Fruit fly (Drosophila melanogaster) whole organism, embryonic: ENCODE data around the gene Sfp33A4.

ENCODE experiments used
- Antp ChIP-seq: fragments of 200-800 bp; sonication (Bioruptor generic); optimal IDR thresholded peaks from 3 replicates; lab custom pipeline; 2016; ENCODE audit warnings: missing biosample characterization, missing genetic modification characterization
- Atf6 ChIP-seq: fragments of 200-800 bp; sonication (Bioruptor generic); IDR thresholded peaks from 2 replicates; pipeline ENCODE4 v1.3.6; 2022; ENCODE audit warnings: missing biosample characterization, missing genetic modification characterization
- Awh ChIP-seq: fragments of 200-800 bp; sonication (Bioruptor generic); IDR thresholded peaks from 2 replicates; pipeline ENCODE4, ENCODE4 v1.3.6; 2022; ENCODE audit warnings: missing biosample characterization, missing genetic modification characterization
- Bgb ChIP-seq: fragments of 200-800 bp; sonication (Bioruptor generic); IDR thresholded peaks from 2 replicates; pipeline ENCODE4 v1.3.6; 2022; ENCODE audit warnings: missing biosample characterization, missing genetic modification characterization; ENCODE audit not compliant: partially characterized antibody
- CG11085 ChIP-seq: fragments of 200-800 bp; sonication (Bioruptor generic); IDR thresholded peaks from 2 replicates; pipeline ENCODE4 v1.3.6; 2022; ENCODE audit warnings: missing biosample characterization, missing genetic modification characterization
- CG1233 ChIP-seq: fragments of 200-800 bp; sonication (Bioruptor generic); optimal IDR thresholded peaks from 4 replicates; lab custom pipeline; 2018; ENCODE audit warnings: missing biosample characterization, mild to moderate bottlenecking, missing genetic modification characterization
- CG13894 ChIP-seq: fragments of 200-800 bp; sonication (Bioruptor generic); optimal IDR thresholded peaks from 3 replicates; lab custom pipeline; 2018; ENCODE audit warnings: missing biosample characterization, mild to moderate bottlenecking, missing genetic modification characterization, moderate library complexity
- CG14667 ChIP-seq: fragments of 200-800 bp; sonication (Bioruptor generic); IDR thresholded peaks from 2 replicates; pipeline ENCODE4 v1.3.6; 2022; ENCODE audit warnings: missing biosample characterization, missing genetic modification characterization
- CG16863 ChIP-seq: fragments of 200-800 bp; sonication (Bioruptor generic); optimal IDR thresholded peaks from 3 replicates; lab custom pipeline; 2016; ENCODE audit warnings: missing biosample characterization, missing genetic modification characterization
- CG17568 ChIP-seq: fragments of 200-800 bp; sonication (Bioruptor generic); optimal IDR thresholded peaks from 2 replicates; lab custom pipeline; 2018; ENCODE audit warnings: missing biosample characterization, mild to moderate bottlenecking, missing genetic modification characterization, moderate library complexity
- CG18619 ChIP-seq: fragments of 200-800 bp; sonication (Bioruptor generic); optimal IDR thresholded peaks from 3 replicates; lab custom pipeline; 2017; ENCODE audit warnings: missing biosample characterization, mild to moderate bottlenecking, missing genetic modification characterization
- CG2202 ChIP-seq: fragments of 200-800 bp; sonication (Bioruptor generic); optimal IDR thresholded peaks from 2 replicates; lab custom pipeline; 2018; ENCODE audit warnings: missing biosample characterization, mild to moderate bottlenecking, missing genetic modification characterization
- CG2875 ChIP-seq: fragments of 200-800 bp; sonication (Bioruptor generic); optimal IDR thresholded peaks from 2 replicates; lab custom pipeline; 2017; ENCODE audit warnings: missing biosample characterization, mild to moderate bottlenecking, missing genetic modification characterization, missing genetic modification reagents
- CG31224 ChIP-seq: fragments of 200-800 bp; sonication (Bioruptor generic); IDR thresholded peaks from 2 replicates; pipeline ENCODE4 v1.3.6; 2022; ENCODE audit warnings: missing biosample characterization, missing genetic modification characterization
- CG3407 ChIP-seq: fragments of 200-800 bp; sonication (Bioruptor generic); optimal IDR thresholded peaks from 2 replicates; lab custom pipeline; 2018; ENCODE audit warnings: missing biosample characterization, mild to moderate bottlenecking, missing genetic modification characterization
- CG42726 ChIP-seq: fragments of 200-800 bp; sonication (Bioruptor generic); IDR thresholded peaks from 2 replicates; pipeline ENCODE4 v1.3.6; 2022; ENCODE audit warnings: missing biosample characterization, missing genetic modification characterization; ENCODE audit not compliant: partially characterized antibody
- CG4282 ChIP-seq: fragments of 200-800 bp; sonication (Bioruptor generic); optimal IDR thresholded peaks from 2 replicates; lab custom pipeline; 2016; ENCODE audit warnings: missing biosample characterization, missing genetic modification characterization
- CG4328 ChIP-seq: fragments of 200-800 bp; sonication (Bioruptor generic); optimal IDR thresholded peaks from 3 replicates; lab custom pipeline; 2017; ENCODE audit warnings: missing biosample characterization, missing genetic modification reagents, missing genetic modification characterization
- CG4707 ChIP-seq: fragments of 200-800 bp; sonication (Bioruptor generic); optimal IDR thresholded peaks from 2 replicates; lab custom pipeline; 2018; ENCODE audit warnings: missing biosample characterization, mild to moderate bottlenecking, missing genetic modification characterization, moderate library complexity
- CG7928 ChIP-seq: fragments of 200-800 bp; sonication (Bioruptor generic); optimal IDR thresholded peaks from 2 replicates; lab custom pipeline; 2017; ENCODE audit warnings: missing biosample characterization, mild to moderate bottlenecking, missing genetic modification characterization
- CG9876 ChIP-seq: fragments of 200-800 bp; sonication (Bioruptor generic); optimal IDR thresholded peaks from 2 replicates; lab custom pipeline; 2016; ENCODE audit warnings: missing biosample characterization, missing genetic modification characterization
- CG9932 ChIP-seq: fragments of 200-800 bp; sonication (Bioruptor generic); IDR thresholded peaks from 2 replicates; pipeline ENCODE4 v1.3.6; 2022; ENCODE audit warnings: missing biosample characterization, missing genetic modification characterization
- CkIIα-i1 ChIP-seq: fragments of 200-800 bp; sonication (Bioruptor generic); IDR thresholded peaks from 2 replicates; pipeline ENCODE4 v1.3.6; 2022; ENCODE audit warnings: missing biosample characterization, missing genetic modification characterization
- Dref ChIP-seq: fragments of 200-800 bp; sonication (Bioruptor generic); IDR thresholded peaks from 2 replicates; pipeline ENCODE4 v1.3.6; 2022; ENCODE audit warnings: missing biosample characterization, missing genetic modification characterization
- ERR ChIP-seq: fragments of 200-800 bp; sonication (Bioruptor generic); optimal IDR thresholded peaks from 2 replicates; lab custom pipeline; 2016; ENCODE audit warnings: missing biosample characterization, missing genetic modification characterization
- HLHmδ ChIP-seq: fragments of 200-800 bp; sonication (Bioruptor generic); optimal IDR thresholded peaks from 2 replicates; lab custom pipeline; 2018; ENCODE audit warnings: missing biosample characterization, mild to moderate bottlenecking, missing genetic modification characterization, moderate library complexity
- Hand ChIP-seq: fragments of 200-800 bp; sonication (Bioruptor generic); optimal IDR thresholded peaks from 2 replicates; lab custom pipeline; 2017; ENCODE audit warnings: mild to moderate bottlenecking, missing biosample characterization, missing genetic modification reagents, missing genetic modification characterization
- MBD-R2 ChIP-seq: fragments of 200-800 bp; sonication (Bioruptor generic); IDR thresholded peaks from 2 replicates; pipeline ENCODE4 v1.3.6; 2022; ENCODE audit warnings: missing biosample characterization, missing genetic modification characterization
- Mrtf ChIP-seq: fragments of 200-800 bp; sonication (Bioruptor generic); IDR thresholded peaks from 3 replicates; pipeline ENCODE4 v1.3.6; 2022; ENCODE audit warnings: missing biosample characterization, missing genetic modification characterization
- Nf-YB ChIP-seq: fragments of 200-800 bp; sonication (Bioruptor generic); optimal IDR thresholded peaks from 3 replicates; lab custom pipeline; 2019; ENCODE audit warnings: missing biosample characterization, mild to moderate bottlenecking, missing genetic modification characterization, moderate library complexity
- Oli ChIP-seq: fragments of 200-800 bp; sonication (Bioruptor generic); optimal IDR thresholded peaks from 2 replicates; lab custom pipeline; 2018; ENCODE audit warnings: missing biosample characterization, mild to moderate bottlenecking, missing genetic modification characterization, moderate library complexity
- Pdp1 ChIP-seq, 2 experiments: fragments of 200-800 bp; sonication (Bioruptor generic); optimal IDR thresholded peaks; 3 replicates each; lab custom pipeline; 2016; ENCODE audit warnings: missing biosample characterization in 2 of 2, missing genetic modification characterization in 2 of 2, mild to moderate bottlenecking in 1 of 2, moderate library complexity in 1 of 2
- Ptx1 ChIP-seq: fragments of 200-800 bp; sonication (Bioruptor generic); IDR thresholded peaks from 2 replicates; pipeline ENCODE4 v1.3.6; 2022; ENCODE audit warnings: missing biosample characterization, missing genetic modification characterization
- Trl ChIP-seq, 3 experiments: fragments of >200 bp in 2 of 3; fragments of 200-800 bp in 1 of 3; sonication (Bioruptor generic) in 1 of 3; optimal IDR thresholded peaks; 2 replicates in 1 of 3; 3 replicates in 2 of 3; lab custom pipeline; 2016 to 2017; ENCODE audit warnings: missing biosample characterization in 1 of 3, missing genetic modification characterization in 1 of 3
- al ChIP-seq: fragments of 200-800 bp; sonication (Bioruptor generic); IDR thresholded peaks from 2 replicates; pipeline ENCODE4 v1.3.6; 2022; ENCODE audit warnings: missing biosample characterization, missing genetic modification characterization
- ap ChIP-seq: fragments of 200-800 bp; sonication (Bioruptor generic); IDR thresholded peaks from 2 replicates; pipeline ENCODE4 v1.3.6; 2022; ENCODE audit warnings: missing biosample characterization, missing genetic modification characterization
- ase ChIP-seq: fragments of 200-800 bp; sonication (Bioruptor generic); IDR thresholded peaks from 3 replicates; pipeline ENCODE4 v1.3.6; 2022; ENCODE audit warnings: missing biosample characterization, missing genetic modification characterization
- bab2 ChIP-seq: fragments of 200-800 bp; sonication (Bioruptor generic); optimal IDR thresholded peaks from 2 replicates; lab custom pipeline; 2016; ENCODE audit warnings: missing biosample characterization, missing genetic modification characterization
- bsh ChIP-seq, 2 experiments: fragments of 200-800 bp; sonication (Bioruptor generic); optimal IDR thresholded peaks; 2 replicates each; lab custom pipeline; 2017 to 2018; ENCODE audit warnings: mild to moderate bottlenecking in 2 of 2, missing biosample characterization in 2 of 2, missing genetic modification characterization in 2 of 2, moderate library complexity in 1 of 2
- chn ChIP-seq: fragments of 200-800 bp; sonication (Bioruptor generic); optimal IDR thresholded peaks from 2 replicates; lab custom pipeline; 2016; ENCODE audit warnings: missing biosample characterization, missing genetic modification characterization
- fd96Cb ChIP-seq: fragments of 200-800 bp; sonication (Bioruptor generic); optimal IDR thresholded peaks from 2 replicates; lab custom pipeline; 2018; ENCODE audit warnings: missing biosample characterization, mild to moderate bottlenecking, missing genetic modification characterization, moderate library complexity
- jigr1 ChIP-seq: fragments of 200-800 bp; sonication (Bioruptor generic); IDR thresholded peaks from 3 replicates; pipeline ENCODE4 v1.3.6; 2022; ENCODE audit warnings: missing biosample characterization, missing genetic modification characterization
- oc ChIP-seq: fragments of 200-800 bp; sonication (Bioruptor generic); optimal IDR thresholded peaks from 2 replicates; lab custom pipeline; 2018; ENCODE audit warnings: missing biosample characterization, mild to moderate bottlenecking, missing genetic modification characterization, moderate library complexity
- ranshi ChIP-seq: fragments of 200-800 bp; sonication (Bioruptor generic); IDR thresholded peaks from 2 replicates; pipeline ENCODE4 v1.3.6; 2022; ENCODE audit warnings: missing biosample characterization, missing genetic modification characterization
- sim ChIP-seq: fragments of 200-800 bp; sonication (Bioruptor generic); IDR thresholded peaks from 2 replicates; pipeline ENCODE4 v1.3.6; 2022; ENCODE audit warnings: missing biosample characterization, missing genetic modification characterization
- slou ChIP-seq: fragments of 200-800 bp; sonication (Bioruptor generic); optimal IDR thresholded peaks from 3 replicates; lab custom pipeline; 2016; ENCODE audit warnings: missing biosample characterization, missing genetic modification characterization
- sna ChIP-seq: fragments of 200-800 bp; sonication (Bioruptor generic); IDR thresholded peaks from 2 replicates; pipeline ENCODE4 v1.3.6; 2022; ENCODE audit warnings: missing biosample characterization, missing genetic modification characterization; ENCODE audit not compliant: partially characterized antibody
- zen ChIP-seq: fragments of 200-800 bp; sonication (Bioruptor generic); optimal IDR thresholded peaks from 3 replicates; lab custom pipeline; 2018; ENCODE audit warnings: missing biosample characterization, mild to moderate bottlenecking, missing genetic modification characterization, moderate library complexity

The Sfp33A4 gene

DNA sequence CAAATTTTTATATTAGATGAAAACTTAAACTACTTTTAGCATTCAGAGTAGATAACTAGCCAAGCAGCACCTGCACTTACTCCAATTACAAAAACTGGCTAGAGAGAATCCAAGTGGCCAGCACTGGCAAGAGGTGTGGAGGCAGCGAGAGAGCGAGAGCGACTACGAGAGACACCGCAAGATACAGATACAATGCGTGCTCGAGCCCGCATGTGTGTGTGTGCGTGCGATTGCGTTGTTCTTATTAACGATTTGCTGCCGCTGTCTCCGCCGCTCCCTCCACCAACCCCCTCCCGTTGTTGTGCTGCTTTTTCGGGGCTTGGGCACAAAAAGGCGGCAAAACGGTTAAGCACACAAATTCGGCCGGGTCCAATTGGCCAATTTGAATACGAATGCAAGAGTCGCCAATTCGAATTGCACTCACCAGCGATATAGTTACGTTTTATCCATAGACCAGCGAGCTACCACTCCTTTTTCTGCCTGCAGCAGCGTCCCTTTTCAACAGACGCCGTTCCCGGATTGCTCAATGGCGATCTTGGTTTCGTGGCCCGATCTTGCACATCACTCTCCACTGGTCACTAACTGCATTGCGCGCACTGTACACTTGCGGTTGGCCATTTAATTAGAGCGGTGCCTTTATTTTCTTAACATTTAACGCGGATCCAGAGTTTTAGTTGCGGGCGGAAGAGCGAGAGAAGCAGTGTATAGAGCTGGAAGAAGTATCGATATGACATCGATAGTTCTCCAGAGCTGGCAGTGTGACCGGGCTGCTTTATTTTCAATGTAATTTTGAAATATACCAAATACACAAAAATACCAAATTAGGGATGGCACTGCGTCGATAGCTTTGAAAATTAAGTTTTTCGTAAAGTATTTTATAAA, 28.1 kb upstream of the Sfp33A4 start, which contains the start of gene crol (continued):
- TF ChIP-seq CG16863 (no peak), ase (no peak), CkIIα-i1 (GFP tag; lab: Robert Waterston, UW) (no peak), ERR (GFP tag; lab: Kevin White, UChicago) (no peak), oc (no peak), MBD-R2 (GFP tag; lab: Robert Waterston, UW) (peak; percentile 42; the same call in 1 of the 2 replicates), CG1233 (GFP tag; lab: Kevin White, UChicago) (no peak), jigr1 (GFP tag; lab: Robert Waterston, UW) (no peak; the same call in 2 of the 3 replicates), zen (no peak), al (GFP tag; lab: Robert Waterston, UW) (no peak), CG18619 (GFP tag; lab: Kevin White, UChicago) (no peak), CG4328 (GFP tag; lab: Kevin White, UChicago) (no peak), CG11085 (peak; percentile 13; the same call in 1 of the 2 replicates), CG17568 (GFP tag; lab: Kevin White, UChicago) (no peak), Ptx1 (GFP tag; lab: Robert Waterston, UW) (no peak), ranshi (GFP tag; lab: Robert Waterston, UW) (no peak), CG4707 (no peak), Atf6 (GFP tag; lab: Robert Waterston, UW) (0 out of 2 replicates have a peak, but pooled peaks have one; percentile 16), CG9932 (GFP tag; lab: Robert Waterston, UW) (peak; percentile 59), fd96Cb (tag; lab: Kevin White, UChicago) (no peak), CG31224 (GFP tag; lab: Robert Waterston, UW) (no peak), Nf-YB (peak; percentile 36), CG2202 (tag; lab: Kevin White, UChicago) (no peak), Pdp1 (GFP tag; optimal IDR thresholded peaks at IDR 0.05; lab: Kevin White, UChicago) (peak in 1 of 2 experiments; percentile 44), Hand (GFP tag; lab: Kevin White, UChicago) (no peak), CG13894 (peak; percentile 32), Bgb (GFP tag; lab: Robert Waterston, UW) (peak; percentile 85), sna (GFP tag; lab: Robert Waterston, UW) (peak; percentile 80), sim (GFP tag; lab: Robert Waterston, UW) (no peak), bab2 (no peak), chn (GFP tag; lab: Kevin White, UChicago) (no peak), HLHmδ (GFP tag; lab: Kevin White, UChicago) (no peak), Dref (GFP tag; lab: Robert Waterston, UW) (peak; percentile 89), CG2875 (no peak), CG4282 (GFP tag; lab: Kevin White, UChicago) (no peak), Mrtf (GFP tag; lab: Robert Waterston, UW) (no peak), bsh (GFP tag; optimal IDR thresholded peaks at IDR 0.05; lab: Kevin White, UChicago) (peak in 1 of 2 experiments; percentile 17), CG7928 (no peak), CG42726 (peak; percentile 64; the same call in 1 of the 2 replicates), Oli (tag; lab: Kevin White, UChicago) (no peak), Trl (optimal IDR thresholded peaks at IDR 0.05; lab: Kevin White, UChicago) (peak; percentile 86 to 91), Trl (GFP tag; optimal IDR thresholded peaks at IDR 0.05; lab: Kevin White, UChicago) (no peak), Awh (no peak), CG9876 (no peak), Antp (GFP tag; lab: Kevin White, UChicago) (no peak), CG3407 (GFP tag; lab: Kevin White, UChicago) (no peak), slou (GFP tag; lab: Kevin White, UChicago) (no peak), ap (GFP tag; lab: Robert Waterston, UW) (no peak), CG14667 (no peak)
